Fruit fly (Drosophila melanogaster) whole organism, wandering third instar larva: Measurements from ENCODE around the gene hiw.
A peak's percentile ranks its signal among the peaks of the same experiment; 100 is the strongest.

Experiments used
- Abd-B ChIP-seq: fragments of >200 bp; optimal IDR thresholded peaks from 2 replicates; lab custom pipeline; 2017; ENCODE audit warnings: missing biosample characterization, missing genetic modification characterization
- CG32264 ChIP-seq: fragments of 200-800 bp; sonication (Bioruptor generic); optimal IDR thresholded peaks from 2 replicates; lab custom pipeline; 2016; ENCODE audit warnings: missing biosample characterization, missing genetic modification characterization
- CG9705 ChIP-seq: fragments of 200-800 bp; sonication (Bioruptor generic); optimal IDR thresholded peaks from 2 replicates; lab custom pipeline; 2018; ENCODE audit warnings: missing biosample characterization, mild to moderate bottlenecking, missing genetic modification characterization
- CrebA ChIP-seq: fragments of 200-800 bp; sonication (Bioruptor generic); optimal IDR thresholded peaks from 2 replicates; lab custom pipeline; 2016; ENCODE audit warnings: missing biosample characterization, mild to moderate bottlenecking, missing genetic modification characterization, borderline replicate concordance
- Dfd ChIP-seq: fragments of >200 bp; optimal IDR thresholded peaks from 2 replicates; lab custom pipeline; 2017; ENCODE audit warnings: missing biosample characterization, missing genetic modification characterization
- Dif ChIP-seq: fragments of 200-275, 200-300 bp; sonication (Bioruptor generic); optimal IDR thresholded peaks from 2 replicates; lab custom pipeline; 2018; ENCODE audit warnings: missing biosample characterization, missing genetic modification characterization; ENCODE audit not compliant: partially characterized antibody
- GATAd ChIP-seq: sonication (Bioruptor generic); optimal IDR thresholded peaks from 2 replicates; lab custom pipeline; 2016; ENCODE audit warnings: missing biosample characterization, missing genetic modification characterization
- HLH106 ChIP-seq: fragments of 200-800 bp; optimal IDR thresholded peaks from 3 replicates; lab custom pipeline; 2019; ENCODE audit warnings: missing biosample characterization, mild to moderate bottlenecking, missing genetic modification characterization, moderate library complexity
- Hnf4 ChIP-seq: fragments of 200-800 bp; sonication (Bioruptor generic); optimal IDR thresholded peaks from 2 replicates; lab custom pipeline; 2016; ENCODE audit warnings: missing biosample characterization, mild to moderate bottlenecking, missing genetic modification characterization
- Hr78 ChIP-seq: fragments of >200 bp; optimal IDR thresholded peaks from 2 replicates; lab custom pipeline; 2017; ENCODE audit warnings: missing biosample characterization, missing genetic modification characterization
- Hr83 ChIP-seq: fragments of 200-300 bp; sonication (Bioruptor generic); optimal IDR thresholded peaks from 2 replicates; lab custom pipeline; 2016; ENCODE audit warnings: missing biosample characterization, mild to moderate bottlenecking, missing genetic modification characterization, moderate library complexity; ENCODE audit not compliant: poor library complexity, severe bottlenecking
- Jra ChIP-seq: sonication (Bioruptor generic); optimal IDR thresholded peaks from 2 replicates; lab custom pipeline; 2016; ENCODE audit warnings: missing biosample characterization, missing genetic modification characterization
- Mio ChIP-seq: sonication (Bioruptor generic); optimal IDR thresholded peaks from 2 replicates; lab custom pipeline; 2016; ENCODE audit warnings: missing biosample characterization, missing genetic modification characterization
- Myc ChIP-seq: fragments of >200 bp; optimal IDR thresholded peaks from 2 replicates; lab custom pipeline; 2017
- N ChIP-seq: fragments of >200 bp; optimal IDR thresholded peaks from 2 replicates; lab custom pipeline; 2018; ENCODE audit warnings: missing biosample characterization, missing external identifiers, missing genetic modification characterization
- OdsH ChIP-seq: fragments of 200-800 bp; sonication (Bioruptor generic); optimal IDR thresholded peaks from 2 replicates; lab custom pipeline; 2016; ENCODE audit warnings: missing biosample characterization, mild to moderate bottlenecking, missing genetic modification characterization
- Rel ChIP-seq, 2 experiments: fragments of 200-800 bp; sonication (Bioruptor generic) in 1 of 2; optimal IDR thresholded peaks; 2 replicates in 1 of 2; 3 replicates in 1 of 2; lab custom pipeline; 2016 to 2019; ENCODE audit warnings: mild to moderate bottlenecking in 2 of 2, missing biosample characterization in 2 of 2, missing genetic modification characterization in 2 of 2, moderate library complexity in 1 of 2
- Sp1 ChIP-seq: fragments of 200-800 bp; sonication (Bioruptor generic); optimal IDR thresholded peaks from 3 replicates; lab custom pipeline; 2019; ENCODE audit warnings: missing biosample characterization, mild to moderate bottlenecking, missing genetic modification characterization, moderate library complexity
- Vsx2 ChIP-seq: fragments of 200-300, 225-300 bp; sonication (Bioruptor generic); optimal IDR thresholded peaks from 2 replicates; lab custom pipeline; 2018; ENCODE audit warnings: missing biosample characterization, missing genetic modification characterization; ENCODE audit not compliant: partially characterized antibody
- br ChIP-seq: fragments of 200-800 bp; sonication (Bioruptor generic); optimal IDR thresholded peaks from 2 replicates; lab custom pipeline; 2016; ENCODE audit warnings: missing biosample characterization, missing genetic modification characterization
- brk ChIP-seq: fragments of 200-800 bp; sonication (Bioruptor generic); optimal IDR thresholded peaks from 2 replicates; lab custom pipeline; 2016; ENCODE audit warnings: missing biosample characterization, mild to moderate bottlenecking, missing genetic modification characterization
- dl ChIP-seq, 2 experiments: fragments of 175-275, 200-275 bp in 1 of 2; fragments of 200-275 bp in 1 of 2; sonication (Bioruptor generic); optimal IDR thresholded peaks; lab custom pipeline; 2018; ENCODE audit warnings: mild to moderate bottlenecking in 2 of 2, missing biosample characterization in 2 of 2, missing genetic modification characterization in 2 of 2, moderate library complexity in 2 of 2; ENCODE audit not compliant: partially characterized antibody in 2 of 2, insufficient read depth in 1 of 2
- dmrt93B ChIP-seq: fragments of 200-800 bp; sonication (Bioruptor generic); optimal IDR thresholded peaks from 2 replicates; lab custom pipeline; 2018; ENCODE audit warnings: missing biosample characterization, mild to moderate bottlenecking, missing genetic modification characterization
- dsf ChIP-seq: sonication (Bioruptor generic); optimal IDR thresholded peaks from 2 replicates; lab custom pipeline; 2016; ENCODE audit warnings: missing biosample characterization, missing genetic modification characterization, borderline replicate concordance
- ey ChIP-seq: fragments of 200-800 bp; sonication (Bioruptor generic); optimal IDR thresholded peaks from 2 replicates; lab custom pipeline; 2016; ENCODE audit warnings: missing biosample characterization, missing genetic modification characterization
- foxo ChIP-seq, 2 experiments: fragments of 200-800 bp; sonication (Bioruptor generic); optimal IDR thresholded peaks; 2 replicates in 1 of 2; 3 replicates in 1 of 2; lab custom pipeline; 2016 to 2017; ENCODE audit warnings: missing biosample characterization in 2 of 2, missing genetic modification characterization in 2 of 2
- fru ChIP-seq: fragments of 200-800 bp; sonication (Bioruptor generic); optimal IDR thresholded peaks from 3 replicates; lab custom pipeline; 2016; ENCODE audit warnings: missing biosample characterization, mild to moderate bottlenecking, missing genetic modification characterization
- h ChIP-seq: fragments of 200-800 bp; sonication (Bioruptor generic); optimal IDR thresholded peaks from 3 replicates; lab custom pipeline; 2016; ENCODE audit warnings: missing biosample characterization, mild to moderate bottlenecking, missing genetic modification characterization
- jim ChIP-seq: fragments of 175-275, 200-325 bp; sonication (Bioruptor generic); optimal IDR thresholded peaks from 2 replicates; lab custom pipeline; 2016; ENCODE audit warnings: missing biosample characterization, mild to moderate bottlenecking, missing genetic modification characterization
- lola ChIP-seq: fragments of >200 bp; optimal IDR thresholded peaks from 2 replicates; lab custom pipeline; 2017; ENCODE audit warnings: missing biosample characterization, missing genetic modification characterization
- pan ChIP-seq: fragments of >200 bp; optimal IDR thresholded peaks from 2 replicates; lab custom pipeline; 2017
- psq ChIP-seq: fragments of 200-800 bp; sonication (Bioruptor generic); optimal IDR thresholded peaks from 3 replicates; lab custom pipeline; 2017; ENCODE audit warnings: missing biosample characterization, mild to moderate bottlenecking, missing genetic modification characterization, moderate library complexity
- rgr ChIP-seq: fragments of 200-800 bp; sonication (Bioruptor generic); optimal IDR thresholded peaks from 3 replicates; lab custom pipeline; 2016; ENCODE audit warnings: missing biosample characterization, mild to moderate bottlenecking, missing genetic modification characterization
- sage ChIP-seq: fragments of 200-800 bp; sonication (Bioruptor generic); optimal IDR thresholded peaks from 2 replicates; lab custom pipeline; 2016; ENCODE audit warnings: missing biosample characterization, mild to moderate bottlenecking, missing genetic modification characterization
- sv ChIP-seq: fragments of 200-800 bp; sonication (Bioruptor generic); optimal IDR thresholded peaks from 3 replicates; lab custom pipeline; 2016; ENCODE audit warnings: missing biosample characterization, missing genetic modification characterization
- tai ChIP-seq: sonication (Bioruptor generic); optimal IDR thresholded peaks from 2 replicates; lab custom pipeline; 2016; ENCODE audit warnings: missing biosample characterization, missing genetic modification characterization
- usp ChIP-seq: fragments of >200 bp; optimal IDR thresholded peaks from 2 replicates; lab custom pipeline; 2017; ENCODE audit warnings: missing biosample characterization, missing genetic modification characterization
- woc ChIP-seq: sonication (Bioruptor generic); optimal IDR thresholded peaks from 2 replicates; lab custom pipeline; 2016; ENCODE audit warnings: missing biosample characterization, mild to moderate bottlenecking, missing genetic modification characterization

Gene hiw

DNA sequence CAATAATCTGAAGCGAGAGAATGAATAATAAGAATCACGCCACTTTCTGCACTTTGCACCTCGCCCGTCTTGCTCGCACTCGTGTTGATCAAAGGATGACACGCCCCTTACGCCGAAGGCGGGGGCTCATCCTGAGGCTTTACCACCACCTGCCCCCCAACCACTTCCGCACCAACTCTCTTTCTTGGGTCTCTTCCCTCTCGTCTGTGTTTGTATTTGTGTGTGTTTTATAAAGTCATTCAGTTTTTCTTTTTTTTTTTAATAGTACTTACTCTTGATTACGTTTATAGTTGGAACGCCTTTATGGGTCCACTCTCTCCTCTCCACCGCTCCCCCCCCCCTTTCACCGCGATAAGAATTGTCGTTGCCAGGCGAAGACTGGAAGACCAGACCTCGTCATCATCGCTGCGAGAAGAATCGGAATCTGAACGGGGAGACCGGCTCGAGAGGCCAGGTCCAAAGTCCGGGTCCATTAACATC lies 6.2 kb upstream of the hiw start:
- no peak for TF ChIP-seq woc
- TF ChIP-seq rgr (GFP tag; lab: Kevin White, UChicago): peak; percentile 50
- TF ChIP-seq fru (GFP tag; lab: Kevin White, UChicago): peak; percentile 59
- TF ChIP-seq jim (GFP tag; lab: Kevin White, UChicago): no peak
- no peak for TF ChIP-seq GATAd (GFP tag; lab: Kevin White, UChicago)
- TF ChIP-seq sage (GFP tag; lab: Kevin White, UChicago): peak; percentile 9
- TF ChIP-seq Hnf4: peak; percentile 97
- peak; percentile 51 for TF ChIP-seq psq (GFP tag; lab: Kevin White, UChicago)
- TF ChIP-seq Mio: no peak
- peak in 1 of 2 experiments; percentile 43 for TF ChIP-seq foxo (GFP tag; optimal IDR thresholded peaks at IDR 0.05; lab: Kevin White, UChicago)
- TF ChIP-seq N (GFP tag; lab: Kevin White, UChicago): no peak
- no peak for TF ChIP-seq ey
- no peak for TF ChIP-seq Jra (GFP tag; lab: Kevin White, UChicago)
- TF ChIP-seq CG9705 (GFP tag; lab: Kevin White, UChicago): peak; percentile 55
- no peak for TF ChIP-seq Abd-B
- no peak for TF ChIP-seq Myc (lab: Kevin White, UChicago)
- no peak for TF ChIP-seq Hr83
- peak; percentile 35 for TF ChIP-seq HLH106
- TF ChIP-seq dl (GFP tag; optimal IDR thresholded peaks at IDR 0.05; lab: Kevin White, UChicago; ENCODE audit: insufficient read depth in 1 of 2, partially characterized antibody in 2 of 2): no peak
- no peak for TF ChIP-seq usp (GFP tag; lab: Kevin White, UChicago)
- TF ChIP-seq brk: no peak
- no peak for TF ChIP-seq pan (lab: Kevin White, UChicago)
- no peak for TF ChIP-seq CG32264 (GFP tag; lab: Kevin White, UChicago)
- no peak for TF ChIP-seq Rel (GFP tag; optimal IDR thresholded peaks at IDR 0.05; lab: Kevin White, UChicago)
- TF ChIP-seq Rel (tag; optimal IDR thresholded peaks at IDR 0.05; lab: Kevin White, UChicago): peak; percentile 52
- TF ChIP-seq Dfd (GFP tag; lab: Kevin White, UChicago): no peak
- TF ChIP-seq Hr78 (GFP tag; lab: Kevin White, UChicago): no peak
- TF ChIP-seq OdsH (GFP tag; lab: Kevin White, UChicago): peak; percentile 18
- TF ChIP-seq Dif (GFP tag; lab: Kevin White, UChicago): no peak
- TF ChIP-seq dmrt93B (GFP tag; lab: Kevin White, UChicago): peak; percentile 27
- no peak for TF ChIP-seq tai (GFP tag; lab: Kevin White, UChicago)
- TF ChIP-seq sv (GFP tag; lab: Kevin White, UChicago): no peak
- no peak for TF ChIP-seq lola (GFP tag; lab: Kevin White, UChicago)
- TF ChIP-seq h (GFP tag; lab: Kevin White, UChicago): peak; percentile 67
- TF ChIP-seq br (GFP tag; lab: Kevin White, UChicago): peak; percentile 46
- TF ChIP-seq dsf: no peak
- TF ChIP-seq Sp1 (GFP tag; lab: Kevin White, UChicago): peak; percentile 77
- TF ChIP-seq Vsx2 (GFP tag; lab: Kevin White, UChicago): no peak
- no peak for TF ChIP-seq CrebA (GFP tag; lab: Kevin White, UChicago)

DNA sequence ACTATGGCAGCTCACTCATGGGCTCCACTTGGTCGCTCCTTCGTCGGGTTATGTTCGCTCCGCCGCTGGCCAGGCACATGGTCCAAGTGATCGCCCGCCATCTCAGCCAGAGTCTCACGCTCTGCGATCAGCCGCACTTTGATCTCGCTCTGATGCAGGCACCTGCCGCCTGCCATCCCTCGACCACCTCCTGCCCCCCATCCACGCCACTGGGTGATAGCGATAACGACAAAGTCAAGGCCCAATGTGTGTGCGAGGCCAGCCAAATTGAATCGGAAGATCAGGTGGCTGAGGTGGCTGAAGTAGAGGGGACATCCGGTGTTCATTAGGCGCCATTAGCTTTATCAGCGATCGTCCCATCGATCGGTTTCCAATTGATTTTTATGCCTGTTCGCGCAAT lies 5.3 kb upstream of the hiw start:
- TF ChIP-seq Mio (no peak), Hnf4 (peak; percentile 40), Rel (GFP tag; optimal IDR thresholded peaks at IDR 0.05; lab: Kevin White, UChicago) (no peak), Rel (tag; optimal IDR thresholded peaks at IDR 0.05; lab: Kevin White, UChicago) (peak; percentile 18), woc (no peak), rgr (GFP tag; lab: Kevin White, UChicago) (no peak)
